Fruit fly (Drosophila melanogaster) whole organism, embryonic: ENCODE results near the gene Scgalpha.

Experiments
- Antp ChIP-seq: fragments of 200-800 bp; sonication (Bioruptor generic); optimal IDR thresholded peaks from 3 replicates; lab custom pipeline; 2016; ENCODE audit warnings: missing biosample characterization, missing genetic modification characterization
- Bgb ChIP-seq: fragments of 200-800 bp; sonication (Bioruptor generic); IDR thresholded peaks from 2 replicates; pipeline ENCODE4 v1.3.6; 2022; ENCODE audit warnings: missing biosample characterization, missing genetic modification characterization; ENCODE audit not compliant: partially characterized antibody
- BtbVII ChIP-seq: fragments of 200-800 bp; sonication (Bioruptor generic); optimal IDR thresholded peaks from 3 replicates; lab custom pipeline; 2017; ENCODE audit warnings: missing biosample characterization, mild to moderate bottlenecking, missing genetic modification characterization
- CG11093 ChIP-seq: fragments of 200-800 bp; sonication (Bioruptor generic); IDR thresholded peaks from 3 replicates; pipeline ENCODE4 v1.3.6; 2022; ENCODE audit warnings: missing biosample characterization, missing genetic modification characterization
- CG11398 ChIP-seq: fragments of 200-800 bp; sonication (Bioruptor generic); optimal IDR thresholded peaks from 2 replicates; lab custom pipeline; 2016; ENCODE audit warnings: missing biosample characterization, missing genetic modification characterization
- CG11696 ChIP-seq: fragments of 200-800 bp; sonication (Bioruptor generic); IDR thresholded peaks from 2 replicates; pipeline ENCODE4 v1.3.6; 2022; ENCODE audit warnings: missing biosample characterization, missing genetic modification characterization
- CG12104 ChIP-seq: fragments of 200-800 bp; sonication (Bioruptor generic); optimal IDR thresholded peaks from 3 replicates; lab custom pipeline; 2016; ENCODE audit warnings: missing biosample characterization, missing genetic modification characterization
- CG12744 ChIP-seq: fragments of 200-800 bp; sonication (Bioruptor generic); optimal IDR thresholded peaks from 2 replicates; lab custom pipeline; 2016; ENCODE audit warnings: missing biosample characterization, missing genetic modification characterization
- CG14860 ChIP-seq: fragments of 200-800 bp; sonication (Bioruptor generic); IDR thresholded peaks from 3 replicates; pipeline ENCODE4 v1.3.6; 2022; ENCODE audit warnings: missing biosample characterization, missing genetic modification characterization; ENCODE audit not compliant: partially characterized antibody
- CG15514 ChIP-seq: fragments of 200-800 bp; sonication (Bioruptor generic); optimal IDR thresholded peaks from 3 replicates; lab custom pipeline; 2017; ENCODE audit warnings: missing biosample characterization, missing genetic modification characterization, mild to moderate bottlenecking, moderate library complexity, missing genetic modification reagents
- CG17385 ChIP-seq: fragments of 200-800 bp; sonication (Bioruptor generic); optimal IDR thresholded peaks from 3 replicates; lab custom pipeline; 2018; ENCODE audit warnings: missing biosample characterization, mild to moderate bottlenecking, missing genetic modification characterization
- CG17802 ChIP-seq: fragments of 200-800 bp; sonication (Bioruptor generic); optimal IDR thresholded peaks from 2 replicates; lab custom pipeline; 2018; ENCODE audit warnings: missing biosample characterization, mild to moderate bottlenecking, missing genetic modification characterization, moderate library complexity
- CG1832 ChIP-seq: fragments of 200-800 bp; sonication (Bioruptor generic); optimal IDR thresholded peaks from 2 replicates; lab custom pipeline; 2017; ENCODE audit warnings: missing biosample characterization, mild to moderate bottlenecking, missing genetic modification characterization, inconsistent platforms
- CG18599 ChIP-seq: fragments of 200-800 bp; sonication (Bioruptor generic); optimal IDR thresholded peaks from 3 replicates; lab custom pipeline; 2017; ENCODE audit warnings: missing biosample characterization, missing genetic modification characterization, mild to moderate bottlenecking, moderate library complexity, missing genetic modification reagents
- CG18619 ChIP-seq: fragments of 200-800 bp; sonication (Bioruptor generic); optimal IDR thresholded peaks from 3 replicates; lab custom pipeline; 2017; ENCODE audit warnings: missing biosample characterization, mild to moderate bottlenecking, missing genetic modification characterization
- CG30431 ChIP-seq: fragments of 200-800 bp; sonication (Bioruptor generic); optimal IDR thresholded peaks from 2 replicates; lab custom pipeline; 2017; ENCODE audit warnings: missing biosample characterization, missing genetic modification characterization
- CG3726 ChIP-seq: fragments of 200-800 bp; sonication (Bioruptor generic); IDR thresholded peaks from 3 replicates; pipeline ENCODE4, ENCODE4 v1.3.6; 2022; ENCODE audit warnings: missing biosample characterization, missing genetic modification characterization
- CG4328 ChIP-seq: fragments of 200-800 bp; sonication (Bioruptor generic); optimal IDR thresholded peaks from 3 replicates; lab custom pipeline; 2017; ENCODE audit warnings: missing biosample characterization, missing genetic modification reagents, missing genetic modification characterization
- CG4404 ChIP-seq: fragments of 200-800 bp; sonication (Bioruptor generic); IDR thresholded peaks from 2 replicates; pipeline ENCODE4 v1.3.6; 2022; ENCODE audit warnings: missing biosample characterization, missing genetic modification characterization
- CG4707 ChIP-seq: fragments of 200-800 bp; sonication (Bioruptor generic); optimal IDR thresholded peaks from 2 replicates; lab custom pipeline; 2018; ENCODE audit warnings: missing biosample characterization, mild to moderate bottlenecking, missing genetic modification characterization, moderate library complexity
- CG6175 ChIP-seq: fragments of 200-800 bp; sonication (Bioruptor generic); IDR thresholded peaks from 3 replicates; pipeline ENCODE4 v1.3.6; 2022; ENCODE audit warnings: missing biosample characterization, missing genetic modification characterization
- CG6765 ChIP-seq: fragments of 200-800 bp; sonication (Bioruptor generic); optimal IDR thresholded peaks from 3 replicates; lab custom pipeline; 2017; ENCODE audit warnings: missing biosample characterization, mild to moderate bottlenecking, missing genetic modification characterization
- CG9215 ChIP-seq: fragments of 200-800 bp; sonication (Bioruptor generic); IDR thresholded peaks from 2 replicates; pipeline ENCODE4 v1.3.6; 2022; ENCODE audit warnings: missing biosample characterization, missing genetic modification characterization
- CoRest ChIP-seq: fragments of 200-800 bp; sonication (Bioruptor generic); optimal IDR thresholded peaks from 3 replicates; lab custom pipeline; 2018; ENCODE audit warnings: missing biosample characterization, mild to moderate bottlenecking, missing genetic modification characterization, moderate library complexity
- CrebB ChIP-seq: fragments of 200-800 bp; sonication (Bioruptor generic); optimal IDR thresholded peaks from 3 replicates; lab custom pipeline; 2018; ENCODE audit warnings: missing biosample characterization, mild to moderate bottlenecking, missing genetic modification characterization
- Fer3 ChIP-seq: fragments of 200-800 bp; sonication (Bioruptor generic); optimal IDR thresholded peaks from 2 replicates; lab custom pipeline; 2018; ENCODE audit warnings: missing biosample characterization, mild to moderate bottlenecking, missing genetic modification characterization, moderate library complexity
- H2.0 ChIP-seq: fragments of 200-800 bp; sonication (Bioruptor generic); IDR thresholded peaks from 2 replicates; pipeline ENCODE4 v1.3.6; 2022; ENCODE audit warnings: missing biosample characterization, missing genetic modification characterization
- Hr78 ChIP-seq, 2 experiments: fragments of 200-800 bp in 1 of 2; fragments of >200 bp in 1 of 2; sonication (Bioruptor generic) in 1 of 2; optimal IDR thresholded peaks; 2 replicates each; lab custom pipeline; 2017 to 2019; ENCODE audit warnings: missing biosample characterization in 2 of 2, missing genetic modification characterization in 2 of 2, mild to moderate bottlenecking in 1 of 2, moderate library complexity in 1 of 2
- Hsf ChIP-seq: fragments of 200-800 bp; sonication (Bioruptor generic); optimal IDR thresholded peaks from 3 replicates; lab custom pipeline; 2016; ENCODE audit warnings: missing biosample characterization, missing genetic modification characterization
- NC2α ChIP-seq: fragments of 200-800 bp; sonication (Bioruptor generic); optimal IDR thresholded peaks from 2 replicates; lab custom pipeline; 2016; ENCODE audit warnings: missing biosample characterization, missing genetic modification characterization
- Neu2 ChIP-seq: fragments of 200-800 bp; sonication (Bioruptor generic); optimal IDR thresholded peaks from 3 replicates; lab custom pipeline; 2016; ENCODE audit warnings: missing biosample characterization, missing genetic modification characterization, borderline replicate concordance
- Nf-YA ChIP-seq: fragments of 200-800 bp; sonication (Bioruptor generic); IDR thresholded peaks from 2 replicates; pipeline ENCODE4 v1.3.6; 2022; ENCODE audit warnings: missing biosample characterization, missing genetic modification characterization
- Nf-YC ChIP-seq: fragments of 200-800 bp; optimal IDR thresholded peaks from 3 replicates; lab custom pipeline; 2019; ENCODE audit warnings: missing biosample characterization, mild to moderate bottlenecking, missing genetic modification characterization, moderate library complexity
- PHDP ChIP-seq: fragments of 200-800 bp; sonication (Bioruptor generic); optimal IDR thresholded peaks from 3 replicates; lab custom pipeline; 2018; ENCODE audit warnings: missing biosample characterization, mild to moderate bottlenecking, missing genetic modification characterization, moderate library complexity
- Ravus ChIP-seq: fragments of 200-800 bp; sonication (Bioruptor generic); IDR thresholded peaks from 2 replicates; pipeline ENCODE4 v1.3.6; 2022; ENCODE audit warnings: missing biosample characterization, missing genetic modification characterization
- Sin3A ChIP-seq: fragments of >200 bp; optimal IDR thresholded peaks from 2 replicates; lab custom pipeline; 2018
- ac ChIP-seq: fragments of 200-800 bp; sonication (Bioruptor generic); optimal IDR thresholded peaks from 3 replicates; lab custom pipeline; 2017; ENCODE audit warnings: missing biosample characterization, mild to moderate bottlenecking, missing genetic modification characterization
- ato ChIP-seq: fragments of 200-800 bp; sonication (Bioruptor generic); IDR thresholded peaks from 2 replicates; pipeline ENCODE4 v1.3.6; 2022; ENCODE audit warnings: missing biosample characterization, missing genetic modification characterization; ENCODE audit not compliant: partially characterized antibody
- bbx ChIP-seq: fragments of 200-800 bp; sonication (Bioruptor generic); IDR thresholded peaks from 2 replicates; pipeline ENCODE4 v1.3.6; 2022; ENCODE audit warnings: missing biosample characterization, missing genetic modification characterization; ENCODE audit not compliant: partially characterized antibody
- dysf ChIP-seq: fragments of 200-800 bp; sonication (Bioruptor generic); IDR thresholded peaks from 3 replicates; pipeline ENCODE4 v1.3.6; 2022; ENCODE audit warnings: missing biosample characterization, missing genetic modification characterization
- ftz-f1 ChIP-seq: fragments of 200-800 bp; sonication (Bioruptor generic); optimal IDR thresholded peaks from 2 replicates; lab custom pipeline; 2016; ENCODE audit warnings: missing biosample characterization, missing genetic modification characterization
- gsb ChIP-seq: fragments of 200-800 bp; sonication (Bioruptor generic); IDR thresholded peaks from 2 replicates; pipeline ENCODE4 v1.3.6; 2022; ENCODE audit warnings: missing biosample characterization, missing genetic modification characterization
- hbn ChIP-seq: fragments of 200-800 bp; sonication (Bioruptor generic); IDR thresholded peaks from 2 replicates; pipeline ENCODE4 v1.3.6; 2022; ENCODE audit warnings: missing biosample characterization, missing genetic modification characterization; ENCODE audit not compliant: partially characterized antibody
- mld ChIP-seq: fragments of 200-800 bp; sonication (Bioruptor generic); IDR thresholded peaks from 3 replicates; pipeline ENCODE4 v1.3.6; 2022; ENCODE audit warnings: missing biosample characterization, missing genetic modification characterization; ENCODE audit not compliant: partially characterized antibody
- psq ChIP-seq: fragments of 200-800 bp; sonication (Bioruptor generic); optimal IDR thresholded peaks from 2 replicates; lab custom pipeline; 2017; ENCODE audit warnings: missing biosample characterization, missing genetic modification characterization
- pum ChIP-seq: fragments of 200-800 bp; sonication (Bioruptor generic); optimal IDR thresholded peaks from 2 replicates; lab custom pipeline; 2016; ENCODE audit warnings: missing biosample characterization, missing genetic modification characterization
- rib ChIP-seq: fragments of 200-800 bp; sonication (Bioruptor generic); IDR thresholded peaks from 2 replicates; pipeline ENCODE4 v1.3.6; 2022; ENCODE audit warnings: missing biosample characterization, missing genetic modification characterization
- sd ChIP-seq: fragments of 200-800 bp; sonication (Bioruptor generic); optimal IDR thresholded peaks from 3 replicates; lab custom pipeline; 2018; ENCODE audit warnings: missing biosample characterization, mild to moderate bottlenecking, missing genetic modification characterization, moderate library complexity
- slp2 ChIP-seq: fragments of 200-800 bp; sonication (Bioruptor generic); optimal IDR thresholded peaks from 2 replicates; lab custom pipeline; 2016; ENCODE audit warnings: missing biosample characterization, missing genetic modification characterization
- z ChIP-seq: fragments of 200-800 bp; sonication (Bioruptor generic); IDR thresholded peaks from 3 replicates; pipeline ENCODE4 v1.3.6; 2022; ENCODE audit warnings: missing biosample characterization, missing genetic modification characterization

The Scgalpha gene

dm6 chr2L:8311091-8311490 lies 7.9 kb downstream of the Scgalpha start, which contains the start of the genes CG7810 and CG7806 (continued):
- TF ChIP-seq Hr78 (GFP tag; optimal IDR thresholded peaks at IDR 0.05; lab: Kevin White, UChicago) (no peak), Nf-YA (GFP tag; lab: Robert Waterston, UW) (peak; percentile 69; the same call in 1 of the 2 replicates), CG1832 (no peak), Ravus (GFP tag; lab: Robert Waterston, UW) (peak; percentile 76), CG4328 (GFP tag; lab: Kevin White, UChicago) (peak; percentile 77), CG9215 (peak; percentile 69), Fer3 (tag; lab: Kevin White, UChicago) (peak; percentile 90), slp2 (peak; percentile 89), CG12744 (GFP tag; lab: Kevin White, UChicago) (peak; percentile 89), CrebB (tag; lab: Kevin White, UChicago) (peak; percentile 86), H2.0 (peak; percentile 88), CG15514 (GFP tag; lab: Kevin White, UChicago) (peak; percentile 86), z (GFP tag; lab: Robert Waterston, UW) (0 out of 3 replicates have a peak, but pooled peaks have one; percentile 48), rib (GFP tag; lab: Robert Waterston, UW) (peak; percentile 89), Neu2 (GFP tag; lab: Kevin White, UChicago) (peak; percentile 16), CG6765 (GFP tag; lab: Kevin White, UChicago) (peak; percentile 82), ftz-f1 (GFP tag; lab: Kevin White, UChicago) (peak; percentile 89), CG11696 (GFP tag; lab: Robert Waterston, UW) (peak; percentile 67), Antp (GFP tag; lab: Kevin White, UChicago) (peak; percentile 87), PHDP (peak; percentile 95), CG14860 (GFP tag; lab: Robert Waterston, UW) (no peak), ac (GFP tag; lab: Kevin White, UChicago) (peak; percentile 35), gsb (GFP tag; lab: Robert Waterston, UW) (peak; percentile 58; the same call in 1 of the 2 replicates), NC2α (peak; percentile 81), Hsf (GFP tag; lab: Kevin White, UChicago) (peak; percentile 94), BtbVII (peak; percentile 86), dysf (GFP tag; lab: Robert Waterston, UW) (peak; percentile 92), hbn (GFP tag; lab: Robert Waterston, UW) (no peak), mld (no peak), CG18599 (GFP tag; lab: Kevin White, UChicago) (no peak), CG3726 (GFP tag; lab: Robert Waterston, UW) (peak; percentile 70; the same call in 2 of the 3 replicates), CG4404 (GFP tag; lab: Robert Waterston, UW) (peak; percentile 60), CG18619 (GFP tag; lab: Kevin White, UChicago) (peak; percentile 84), CoRest (tag; lab: Kevin White, UChicago) (peak; percentile 91), Bgb (GFP tag; lab: Robert Waterston, UW) (no peak), ato (GFP tag; lab: Robert Waterston, UW) (no peak), CG12104 (peak; percentile 78), CG4707 (GFP tag; lab: Kevin White, UChicago) (peak; percentile 57), sd (tag; lab: Kevin White, UChicago) (no peak), CG6175 (GFP tag; lab: Robert Waterston, UW) (no peak), psq (GFP tag; lab: Kevin White, UChicago) (peak; percentile 61), Nf-YC (tag; lab: Kevin White, UChicago) (peak; percentile 78), CG17802 (tag; lab: Kevin White, UChicago) (peak; percentile 38), Sin3A (no peak), CG11093 (peak; percentile 67; the same call in 2 of the 3 replicates), pum (peak; percentile 85), CG30431 (GFP tag; lab: Kevin White, UChicago) (peak; percentile 67), CG17385 (GFP tag; lab: Kevin White, UChicago) (peak; percentile 99), bbx (GFP tag; lab: Robert Waterston, UW) (no peak), CG11398 (GFP tag; lab: Kevin White, UChicago) (peak; percentile 86)
